ENCODE assay signal across 2 fruit fly cellular contexts in the genomic region with DNA sequence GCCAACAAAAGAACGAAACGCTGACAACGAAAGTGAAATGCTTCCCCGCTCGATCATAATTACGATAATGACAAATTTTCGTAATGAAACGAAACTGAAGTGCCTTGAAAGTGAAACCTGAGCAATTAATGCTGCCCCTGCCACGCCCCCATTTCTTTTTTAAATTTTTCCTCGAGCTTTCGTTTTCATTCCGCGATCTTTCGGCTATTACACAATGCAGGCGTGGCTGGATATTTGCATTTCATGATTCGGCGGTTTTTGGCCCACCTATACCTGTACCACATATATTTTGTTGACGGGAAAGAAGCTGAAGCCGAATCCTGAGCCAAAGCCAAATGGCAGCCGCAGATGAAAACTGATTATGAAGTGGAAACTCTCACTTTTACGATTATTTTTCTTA.
TF ChIP-seq lines count a peak whose summit lies in the region.

No protein-coding gene starts in this region.

- TF ChIP-seq CTCF in whole organism, embryonic (GFP tag; optimal IDR thresholded peaks at IDR 0.05; lab: Kevin White, UChicago), result no peak

TF ChIP-seq in whole organism, embryonic, 481 proteins besides CTCF, POLR2A, EP300 and RAD21:
- TF ChIP-seq Blimp-1 (GFP tag; optimal IDR thresholded peaks at IDR 0.05; lab: Kevin White, UChicago) (peak; percentile 93), CG10543 (GFP tag; optimal IDR thresholded peaks at IDR 0.05; lab: Kevin White, UChicago) (no peak)
TF ChIP-seq in whole organism, embryonic: peak in this region for 1.

TF ChIP-seq in whole organism, prepupa, 60 proteins besides CTCF, POLR2A, EP300 and RAD21:
- no peak for TF ChIP-seq Sox14 (GFP tag; optimal IDR thresholded peaks at IDR 0.05; lab: Kevin White, UChicago)
- TF ChIP-seq Blimp-1 (GFP tag; optimal IDR thresholded peaks at IDR 0.05; lab: Kevin White, UChicago), result peak; percentile 73

Comparison
In these comparisons a context has a peak if more than half of its experiments do, and no peak if none do; other contexts are left out.
1. Of the 7 proteins assayed by ChIP-seq in both whole organism, embryonic and whole organism, prepupa: peak only in whole organism, embryonic: none; only in whole organism, prepupa: none; in both: Blimp-1; in neither: 6.